Worm (Caenorhabditis elegans): Measurements from ENCODE around the gene pgm-3.

The pgm-3 gene

ce11 chrIV:8745591-8746302 is 20.2 kb downstream of the pgm-3 start, which contains the start of the genes F20C5.7 and parg-1:
Gene F20C5.7, minus strand, starts transcription at chrIV:8745691.
Gene parg-1, plus strand, starts transcription at chrIV:8746252.
- no peak for TF ChIP-seq hmbx-1 (tag; optimal IDR thresholded peaks at IDR 0.05)
- no peak for TF ChIP-seq hnd-1 (tag; optimal IDR thresholded peaks at IDR 0.05)
- no peak for TF ChIP-seq tra-4 (tag; optimal IDR thresholded peaks at IDR 0.05)
- no peak for TF ChIP-seq scrt-1 (GFP tag; IDR thresholded peaks at IDR 0.05)
- TF ChIP-seq pes-1 (GFP tag; IDR thresholded peaks at IDR 0.05), result no peak
- no peak for TF ChIP-seq tbx-11 (GFP tag; IDR thresholded peaks at IDR 0.05)
- no peak for TF ChIP-seq F13C5.2 (tag; optimal IDR thresholded peaks at IDR 0.05)
- TF ChIP-seq hmg-4 (GFP tag; optimal IDR thresholded peaks at IDR 0.05), result no peak

- TF ChIP-seq aly-1 (tag; optimal IDR thresholded peaks at IDR 0.05) (no peak), tbx-11 (GFP tag; IDR thresholded peaks at IDR 0.05) (no peak), hmg-4 (GFP tag; optimal IDR thresholded peaks at IDR 0.05) (no peak), scrt-1 (GFP tag; IDR thresholded peaks at IDR 0.05) (no peak), B0310.2 (tag; optimal IDR thresholded peaks at IDR 0.05) (no peak), ets-7 (tag; optimal IDR thresholded peaks at IDR 0.05) (no peak)
These were observed 23.4 kb downstream of the pgm-3 start for ce11 chrIV:8748967-8749366.

- TF ChIP-seq pes-1 (GFP tag; IDR thresholded peaks at IDR 0.05) (no peak), tra-4 (tag; optimal IDR thresholded peaks at IDR 0.05) (no peak), ceh-13 (GFP tag; optimal IDR thresholded peaks at IDR 0.05) (no peak), tbx-11 (GFP tag; IDR thresholded peaks at IDR 0.05) (no peak)
These were observed 27.0 kb downstream of the pgm-3 start for ce11 chrIV:8752492-8752891.

ce11 chrIV:8754146-8754545 is 28.6 kb downstream of the pgm-3 start:
- TF ChIP-seq pes-1 (GFP tag; IDR thresholded peaks at IDR 0.05), result no peak
- no peak for TF ChIP-seq sea-1 (GFP tag; conservative IDR thresholded peaks at IDR 0.05)
- no peak for TF ChIP-seq tra-4 (tag; optimal IDR thresholded peaks at IDR 0.05)
- no peak for TF ChIP-seq tbx-37 (GFP tag; conservative IDR thresholded peaks at IDR 0.05)
- no peak for TF ChIP-seq ets-7 (tag; optimal IDR thresholded peaks at IDR 0.05)

ce11 chrIV:8754727-8755126 is 29.2 kb downstream of the pgm-3 start, which contains the start of gene elli-1:
Gene elli-1, minus strand, starts transcription at chrIV:8754827.
- TF ChIP-seq tbx-37 (GFP tag; conservative IDR thresholded peaks at IDR 0.05) (no peak), ceh-13 (GFP tag; optimal IDR thresholded peaks at IDR 0.05) (no peak), ets-7 (tag; optimal IDR thresholded peaks at IDR 0.05) (no peak), sea-1 (GFP tag; conservative IDR thresholded peaks at IDR 0.05) (no peak), ama-1 (optimal IDR thresholded peaks at IDR 0.05) (no peak), B0310.2 (tag; optimal IDR thresholded peaks at IDR 0.05) (no peak), aly-1 (tag; optimal IDR thresholded peaks at IDR 0.05) (no peak), F13C5.2 (tag; optimal IDR thresholded peaks at IDR 0.05) (no peak), tbx-11 (GFP tag; IDR thresholded peaks at IDR 0.05) (no peak), tra-4 (tag; optimal IDR thresholded peaks at IDR 0.05) (no peak), hmg-4 (GFP tag; optimal IDR thresholded peaks at IDR 0.05) (no peak), ceh-36 (tag; optimal IDR thresholded peaks at IDR 0.05) (no peak), pes-1 (GFP tag; IDR thresholded peaks at IDR 0.05) (no peak), scrt-1 (GFP tag; IDR thresholded peaks at IDR 0.05) (no peak), hmbx-1 (tag; optimal IDR thresholded peaks at IDR 0.05) (no peak), hnd-1 (tag; optimal IDR thresholded peaks at IDR 0.05) (no peak), flt-1 (GFP tag; IDR thresholded peaks at IDR 0.05) (no peak)

- TF ChIP-seq hnd-1 (tag; optimal IDR thresholded peaks at IDR 0.05) (no peak), tbx-11 (GFP tag; IDR thresholded peaks at IDR 0.05) (no peak), ceh-36 (tag; optimal IDR thresholded peaks at IDR 0.05) (no peak), ama-1 (optimal IDR thresholded peaks at IDR 0.05) (no peak), pes-1 (GFP tag; IDR thresholded peaks at IDR 0.05) (no peak), ceh-13 (GFP tag; optimal IDR thresholded peaks at IDR 0.05) (no peak), ets-7 (tag; optimal IDR thresholded peaks at IDR 0.05) (no peak), tra-4 (tag; optimal IDR thresholded peaks at IDR 0.05) (no peak), scrt-1 (GFP tag; IDR thresholded peaks at IDR 0.05) (no peak), sea-1 (GFP tag; conservative IDR thresholded peaks at IDR 0.05) (no peak)
These were observed 32.2 kb downstream of the pgm-3 start for ce11 chrIV:8757729-8758128.

ce11 chrIV:8758620-8759019 is 33.1 kb downstream of the pgm-3 start:
- TF ChIP-seq F13C5.2 (tag; optimal IDR thresholded peaks at IDR 0.05) (no peak), tbx-37 (GFP tag; conservative IDR thresholded peaks at IDR 0.05) (no peak), ceh-13 (GFP tag; optimal IDR thresholded peaks at IDR 0.05) (no peak), sea-1 (GFP tag; conservative IDR thresholded peaks at IDR 0.05) (no peak), ceh-36 (tag; optimal IDR thresholded peaks at IDR 0.05) (no peak), tbx-11 (GFP tag; IDR thresholded peaks at IDR 0.05) (no peak), aly-1 (tag; optimal IDR thresholded peaks at IDR 0.05) (no peak), ama-1 (optimal IDR thresholded peaks at IDR 0.05) (no peak), B0310.2 (tag; optimal IDR thresholded peaks at IDR 0.05) (no peak), flt-1 (GFP tag; IDR thresholded peaks at IDR 0.05) (no peak)

ce11 chrIV:8761896-8762295 is 36.4 kb downstream of the pgm-3 start, which contains the start of the genes F20C5.11 and klp-11:
Gene F20C5.11, minus strand, starts transcription at chrIV:8761996.
Gene klp-11, minus strand, starts transcription at chrIV:8762066.
- TF ChIP-seq sea-1 (GFP tag; conservative IDR thresholded peaks at IDR 0.05) (no peak), tbx-37 (GFP tag; conservative IDR thresholded peaks at IDR 0.05) (no peak), ets-7 (tag; optimal IDR thresholded peaks at IDR 0.05) (no peak), B0310.2 (tag; optimal IDR thresholded peaks at IDR 0.05) (no peak), tbx-11 (GFP tag; IDR thresholded peaks at IDR 0.05) (no peak), hnd-1 (tag; optimal IDR thresholded peaks at IDR 0.05) (no peak), hmg-4 (GFP tag; optimal IDR thresholded peaks at IDR 0.05) (no peak), F13C5.2 (tag; optimal IDR thresholded peaks at IDR 0.05) (no peak), aly-1 (tag; optimal IDR thresholded peaks at IDR 0.05) (no peak), hmbx-1 (tag; optimal IDR thresholded peaks at IDR 0.05) (no peak), pes-1 (GFP tag; IDR thresholded peaks at IDR 0.05) (no peak), ceh-13 (GFP tag; optimal IDR thresholded peaks at IDR 0.05) (no peak), tra-4 (tag; optimal IDR thresholded peaks at IDR 0.05) (no peak), flt-1 (GFP tag; IDR thresholded peaks at IDR 0.05) (no peak), ama-1 (optimal IDR thresholded peaks at IDR 0.05) (no peak), scrt-1 (GFP tag; IDR thresholded peaks at IDR 0.05) (no peak), ceh-36 (tag; optimal IDR thresholded peaks at IDR 0.05) (no peak)

Measured in whole organism, early embryonic.